Fruit fly (Drosophila melanogaster) whole organism, embryonic: Measurements from ENCODE around the gene CG5727.

ENCODE experiments used
- BEAF-32 ChIP-seq: fragments of 200-800 bp; sonication (Bioruptor generic); optimal IDR thresholded peaks from 3 replicates; lab custom pipeline; 2017; ENCODE audit warnings: missing biosample characterization, missing genetic modification characterization, mild to moderate bottlenecking, moderate library complexity, missing genetic modification reagents
- Bgb ChIP-seq: fragments of 200-800 bp; sonication (Bioruptor generic); IDR thresholded peaks from 2 replicates; pipeline ENCODE4 v1.3.6; 2022; ENCODE audit warnings: missing biosample characterization, missing genetic modification characterization; ENCODE audit not compliant: partially characterized antibody
- CG10321 ChIP-seq: fragments of 200-800 bp; sonication (Bioruptor generic); IDR thresholded peaks from 2 replicates; pipeline ENCODE4 v1.3.6; 2022; ENCODE audit warnings: missing biosample characterization, missing genetic modification characterization
- CG12659 ChIP-seq: fragments of 200-800 bp; sonication (Bioruptor generic); optimal IDR thresholded peaks from 3 replicates; lab custom pipeline; 2017; ENCODE audit warnings: mild to moderate bottlenecking, missing biosample characterization, missing genetic modification reagents, missing genetic modification characterization
- CG13287 ChIP-seq: fragments of 200-800 bp; sonication (Bioruptor generic); IDR thresholded peaks from 2 replicates; pipeline ENCODE4 v1.3.6; 2022; ENCODE audit warnings: missing biosample characterization, missing genetic modification characterization; ENCODE audit not compliant: partially characterized antibody
- CG14710 ChIP-seq: fragments of 200-800 bp; sonication (Bioruptor generic); optimal IDR thresholded peaks from 3 replicates; lab custom pipeline; 2019; ENCODE audit warnings: missing biosample characterization, mild to moderate bottlenecking, missing genetic modification characterization, moderate library complexity
- CG16813 ChIP-seq: fragments of 200-800 bp; sonication (Bioruptor generic); IDR thresholded peaks from 3 replicates; pipeline ENCODE4 v1.3.6; 2022; ENCODE audit warnings: missing biosample characterization, missing genetic modification characterization; ENCODE audit not compliant: partially characterized antibody
- CG2116 ChIP-seq: fragments of 200-800 bp; sonication (Bioruptor generic); optimal IDR thresholded peaks from 3 replicates; lab custom pipeline; 2018; ENCODE audit warnings: missing biosample characterization, mild to moderate bottlenecking, missing genetic modification characterization
- CG2120 ChIP-seq: fragments of 200-800 bp; sonication (Bioruptor generic); optimal IDR thresholded peaks from 3 replicates; lab custom pipeline; 2016; ENCODE audit warnings: missing biosample characterization, missing genetic modification characterization
- CG2875 ChIP-seq: fragments of 200-800 bp; sonication (Bioruptor generic); optimal IDR thresholded peaks from 2 replicates; lab custom pipeline; 2017; ENCODE audit warnings: missing biosample characterization, mild to moderate bottlenecking, missing genetic modification characterization, missing genetic modification reagents
- CG30020 ChIP-seq: fragments of 200-800 bp; optimal IDR thresholded peaks from 2 replicates; lab custom pipeline; 2019; ENCODE audit warnings: missing biosample characterization, mild to moderate bottlenecking, missing genetic modification characterization, moderate library complexity
- CG32767 ChIP-seq: fragments of 200-800 bp; sonication (Bioruptor generic); IDR thresholded peaks from 2 replicates; pipeline ENCODE4 v1.3.6; 2022; ENCODE audit warnings: missing biosample characterization, missing genetic modification characterization
- CG33213 ChIP-seq: fragments of 200-800 bp; sonication (Bioruptor generic); optimal IDR thresholded peaks from 3 replicates; lab custom pipeline; 2016; ENCODE audit warnings: missing biosample characterization, missing genetic modification characterization
- CG34224 ChIP-seq: fragments of 200-800 bp; sonication (Bioruptor generic); IDR thresholded peaks from 3 replicates; pipeline ENCODE4 v1.3.6; 2022; ENCODE audit warnings: missing biosample characterization, missing genetic modification characterization; ENCODE audit not compliant: partially characterized antibody
- CG4617 ChIP-seq: fragments of 200-800 bp; sonication (Bioruptor generic); optimal IDR thresholded peaks from 3 replicates; lab custom pipeline; 2016; ENCODE audit warnings: missing biosample characterization, missing genetic modification characterization, borderline replicate concordance
- CG6791 ChIP-seq: fragments of 200-800 bp; sonication (Bioruptor generic); IDR thresholded peaks from 3 replicates; pipeline ENCODE4 v1.3.6; 2022; ENCODE audit warnings: missing biosample characterization, missing genetic modification characterization; ENCODE audit not compliant: partially characterized antibody
- CG8924 ChIP-seq: fragments of 200-800 bp; optimal IDR thresholded peaks from 3 replicates; lab custom pipeline; 2019; ENCODE audit warnings: missing biosample characterization, mild to moderate bottlenecking, missing genetic modification characterization, moderate library complexity
- CHES-1-like ChIP-seq: fragments of 200-800 bp; sonication (Bioruptor generic); optimal IDR thresholded peaks from 2 replicates; lab custom pipeline; 2016; ENCODE audit warnings: missing biosample characterization, missing genetic modification characterization
- Dip2 ChIP-seq: fragments of 200-800 bp; sonication (Bioruptor generic); IDR thresholded peaks from 2 replicates; pipeline ENCODE4 v1.3.6; 2022; ENCODE audit warnings: missing biosample characterization, missing genetic modification characterization
- Dll ChIP-seq: fragments of 200-800 bp; sonication (Bioruptor generic); IDR thresholded peaks from 4 replicates; pipeline ENCODE4 v1.3.6; 2022; ENCODE audit warnings: missing biosample characterization, missing genetic modification characterization; ENCODE audit not compliant: partially characterized antibody
- Doc3 ChIP-seq: fragments of 200-800 bp; sonication (Bioruptor generic); IDR thresholded peaks from 3 replicates; pipeline ENCODE4 v1.3.6; 2022; ENCODE audit warnings: missing biosample characterization, missing genetic modification characterization; ENCODE audit not compliant: partially characterized antibody
- Dp ChIP-seq: fragments of 200-800 bp; sonication (Bioruptor generic); optimal IDR thresholded peaks from 2 replicates; lab custom pipeline; 2018; ENCODE audit warnings: missing biosample characterization, mild to moderate bottlenecking, missing genetic modification characterization, moderate library complexity
- Dref ChIP-seq: fragments of 200-800 bp; sonication (Bioruptor generic); IDR thresholded peaks from 2 replicates; pipeline ENCODE4 v1.3.6; 2022; ENCODE audit warnings: missing biosample characterization, missing genetic modification characterization
- MBD-R2 ChIP-seq: fragments of 200-800 bp; sonication (Bioruptor generic); IDR thresholded peaks from 2 replicates; pipeline ENCODE4 v1.3.6; 2022; ENCODE audit warnings: missing biosample characterization, missing genetic modification characterization
- Max ChIP-seq: fragments of 200-800 bp; sonication (Bioruptor generic); optimal IDR thresholded peaks from 2 replicates; lab custom pipeline; 2016; ENCODE audit warnings: missing biosample characterization, mild to moderate bottlenecking, missing genetic modification characterization
- Myb ChIP-seq: fragments of 200-800 bp; sonication (Bioruptor generic); optimal IDR thresholded peaks from 2 replicates; lab custom pipeline; 2016; ENCODE audit warnings: missing biosample characterization, missing genetic modification characterization
- Pdp1 ChIP-seq, 2 experiments: fragments of 200-800 bp; sonication (Bioruptor generic); optimal IDR thresholded peaks; 3 replicates each; lab custom pipeline; 2016; ENCODE audit warnings: missing biosample characterization in 2 of 2, missing genetic modification characterization in 2 of 2, mild to moderate bottlenecking in 1 of 2, moderate library complexity in 1 of 2
- Scr ChIP-seq: fragments of 200-800 bp; sonication (Bioruptor generic); IDR thresholded peaks from 2 replicates; pipeline ENCODE4 v1.3.6; 2022; ENCODE audit warnings: missing biosample characterization, missing genetic modification characterization; ENCODE audit not compliant: partially characterized antibody
- Sin3A ChIP-seq: fragments of >200 bp; optimal IDR thresholded peaks from 2 replicates; lab custom pipeline; 2018
- Spps ChIP-seq: fragments of 200-800 bp; sonication (Bioruptor generic); optimal IDR thresholded peaks from 2 replicates; lab custom pipeline; 2018; ENCODE audit warnings: missing biosample characterization, mild to moderate bottlenecking, missing genetic modification characterization
- Sry-δ ChIP-seq: fragments of 200-800 bp; sonication (Bioruptor generic); optimal IDR thresholded peaks from 2 replicates; lab custom pipeline; 2016; ENCODE audit warnings: missing biosample characterization, missing genetic modification characterization
- Stat92E ChIP-seq, 3 experiments: fragments of >200 bp in 2 of 3; fragments of 200-800 bp in 1 of 3; sonication (Bioruptor generic) in 1 of 3; optimal IDR thresholded peaks; 2 replicates each; lab custom pipeline; 2017 to 2019; ENCODE audit warnings: missing biosample characterization in 3 of 3, missing genetic modification characterization in 3 of 3, mild to moderate bottlenecking in 1 of 3, moderate library complexity in 1 of 3
- bigmax ChIP-seq: fragments of 200-800 bp; sonication (Bioruptor generic); optimal IDR thresholded peaks from 2 replicates; lab custom pipeline; 2018; ENCODE audit warnings: missing biosample characterization, mild to moderate bottlenecking, missing genetic modification characterization
- cg ChIP-seq: fragments of 200-800 bp; sonication (Bioruptor generic); optimal IDR thresholded peaks from 3 replicates; lab custom pipeline; 2019; ENCODE audit warnings: missing biosample characterization, mild to moderate bottlenecking, missing genetic modification characterization, moderate library complexity
- chinmo ChIP-seq: fragments of 200-800 bp; sonication (Bioruptor generic); IDR thresholded peaks from 4 replicates; pipeline ENCODE4 v1.3.6; 2022; ENCODE audit warnings: missing biosample characterization, missing genetic modification characterization; ENCODE audit not compliant: partially characterized antibody
- dm ChIP-seq: fragments of 200-800 bp; sonication (Bioruptor generic); optimal IDR thresholded peaks from 3 replicates; lab custom pipeline; 2016; ENCODE audit warnings: missing biosample characterization, missing genetic modification characterization
- eve ChIP-seq, 2 experiments: fragments of >200 bp; optimal IDR thresholded peaks; 2 replicates each; lab custom pipeline; 2017; ENCODE audit warnings: missing biosample characterization in 2 of 2, missing genetic modification characterization in 2 of 2
- gro ChIP-seq: fragments of 200-800 bp; sonication (Bioruptor generic); optimal IDR thresholded peaks from 2 replicates; lab custom pipeline; 2016; ENCODE audit warnings: missing biosample characterization, missing genetic modification characterization
- lilli ChIP-seq: fragments of 200-800 bp; sonication (Bioruptor generic); optimal IDR thresholded peaks from 3 replicates; lab custom pipeline; 2016; ENCODE audit warnings: missing biosample characterization, missing genetic modification characterization
- mam ChIP-seq: fragments of 200-800 bp; sonication (Bioruptor generic); optimal IDR thresholded peaks from 3 replicates; lab custom pipeline; 2016; ENCODE audit warnings: missing biosample characterization, missing genetic modification characterization
- nerfin-1 ChIP-seq: fragments of 200-800 bp; sonication (Bioruptor generic); optimal IDR thresholded peaks from 3 replicates; lab custom pipeline; 2019; ENCODE audit warnings: missing biosample characterization, mild to moderate bottlenecking, missing genetic modification characterization, moderate library complexity
- phol ChIP-seq: fragments of 200-800 bp; sonication (Bioruptor generic); optimal IDR thresholded peaks from 3 replicates; lab custom pipeline; 2018; ENCODE audit warnings: missing biosample characterization, mild to moderate bottlenecking, missing genetic modification characterization, moderate library complexity
- pzg ChIP-seq: fragments of 200-800 bp; sonication (Bioruptor generic); optimal IDR thresholded peaks from 3 replicates; lab custom pipeline; 2018; ENCODE audit warnings: missing biosample characterization, mild to moderate bottlenecking, missing genetic modification characterization, moderate library complexity
- rib ChIP-seq: fragments of 200-800 bp; sonication (Bioruptor generic); IDR thresholded peaks from 2 replicates; pipeline ENCODE4 v1.3.6; 2022; ENCODE audit warnings: missing biosample characterization, missing genetic modification characterization
- slou ChIP-seq: fragments of 200-800 bp; sonication (Bioruptor generic); optimal IDR thresholded peaks from 3 replicates; lab custom pipeline; 2016; ENCODE audit warnings: missing biosample characterization, missing genetic modification characterization
- stc ChIP-seq: fragments of 200-800 bp; sonication (Bioruptor generic); IDR thresholded peaks from 2 replicates; pipeline ENCODE4 v1.3.6; 2022; ENCODE audit warnings: missing biosample characterization, missing genetic modification characterization
- twi ChIP-seq: fragments of 200-800 bp; optimal IDR thresholded peaks from 2 replicates; lab custom pipeline; 2019; ENCODE audit warnings: missing biosample characterization, mild to moderate bottlenecking, missing genetic modification characterization, moderate library complexity
- unc-4 ChIP-seq: fragments of 200-800 bp; sonication (Bioruptor generic); IDR thresholded peaks from 2 replicates; pipeline ENCODE4 v1.3.6; 2022; ENCODE audit warnings: missing biosample characterization, missing genetic modification characterization; ENCODE audit not compliant: partially characterized antibody
- wek ChIP-seq: fragments of 200-800 bp; sonication (Bioruptor generic); optimal IDR thresholded peaks from 3 replicates; lab custom pipeline; 2018; ENCODE audit warnings: missing biosample characterization, mild to moderate bottlenecking, missing genetic modification characterization, moderate library complexity

The CG5727 gene

DNA sequence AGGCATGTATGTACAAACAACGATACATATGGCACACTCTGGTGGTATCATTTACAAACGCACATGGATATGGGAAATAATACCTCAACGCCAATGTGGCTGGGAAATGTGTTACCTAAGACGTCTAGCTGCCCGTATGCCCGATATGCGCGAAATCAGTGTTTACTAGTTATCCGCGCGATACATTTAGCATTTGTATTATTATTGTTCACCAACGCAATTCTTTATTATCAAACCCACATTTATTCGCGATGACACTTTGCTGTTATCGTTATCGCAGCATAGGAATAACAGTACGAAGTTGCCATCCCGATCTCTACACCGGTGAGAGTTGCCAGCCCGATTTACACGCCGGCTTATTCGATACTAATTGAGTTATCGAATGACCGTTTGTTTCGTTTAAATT is 36.3 kb upstream of the CG5727 start, which contains the start of gene chico (continued):
- peak; percentile 76; the same call in 2 of the 4 replicates for TF ChIP-seq chinmo (GFP tag; lab: Robert Waterston, UW)
- TF ChIP-seq CG4617 (GFP tag; lab: Kevin White, UChicago), result peak; percentile 63
- peak; percentile 17 for TF ChIP-seq Sin3A
- no peak for TF ChIP-seq Dip2
- TF ChIP-seq twi (tag; lab: Kevin White, UChicago), result peak; percentile 19
- TF ChIP-seq Dref (GFP tag; lab: Robert Waterston, UW), result peak; percentile 98
- TF ChIP-seq CG8924 (tag; lab: Kevin White, UChicago), result peak; percentile 44
- TF ChIP-seq BEAF-32, result peak; percentile 65
- TF ChIP-seq lilli (GFP tag; lab: Kevin White, UChicago), result peak; percentile 38
- peak; percentile 71; the same call in 1 of the 2 replicates for TF ChIP-seq CG32767 (GFP tag; lab: Robert Waterston, UW)
- peak; percentile 60 for TF ChIP-seq CG13287 (GFP tag; lab: Robert Waterston, UW)
- peak in 1 of 2 experiments; percentile 76 for TF ChIP-seq eve (GFP tag; optimal IDR thresholded peaks at IDR 0.05; lab: Kevin White, UChicago)
- peak; percentile 93 for TF ChIP-seq Sry-δ
- TF ChIP-seq CG10321 (GFP tag; lab: Robert Waterston, UW), result no peak
- TF ChIP-seq CHES-1-like (GFP tag; lab: Kevin White, UChicago), result peak; percentile 18
- peak; percentile 68 for TF ChIP-seq CG2116 (GFP tag; lab: Kevin White, UChicago)
- no peak for TF ChIP-seq mam (GFP tag; lab: Kevin White, UChicago)
- TF ChIP-seq CG2120 (GFP tag; lab: Kevin White, UChicago), result peak; percentile 23
- TF ChIP-seq CG30020 (tag; lab: Kevin White, UChicago), result peak; percentile 91
- TF ChIP-seq CG33213 (GFP tag; lab: Kevin White, UChicago), result peak; percentile 48
- peak; percentile 77 for TF ChIP-seq Bgb (GFP tag; lab: Robert Waterston, UW)
- peak; percentile 48 for TF ChIP-seq dm
- TF ChIP-seq Max (GFP tag; lab: Kevin White, UChicago), result peak; percentile 23
- TF ChIP-seq CG6791 (GFP tag; lab: Robert Waterston, UW), result peak; percentile 89
- TF ChIP-seq Pdp1 (GFP tag; optimal IDR thresholded peaks at IDR 0.05; lab: Kevin White, UChicago), result peak in 1 of 2 experiments; percentile 72
- peak; percentile 47 for TF ChIP-seq gro
- TF ChIP-seq CG34224 (GFP tag; lab: Robert Waterston, UW), result peak; percentile 56
- TF ChIP-seq unc-4 (GFP tag; lab: Robert Waterston, UW), result peak; percentile 62
- peak; percentile 73 for TF ChIP-seq Dp (GFP tag; lab: Kevin White, UChicago)
- peak; percentile 13 for TF ChIP-seq bigmax
- TF ChIP-seq Spps (tag; lab: Kevin White, UChicago), result peak; percentile 0
- TF ChIP-seq Stat92E (GFP tag; optimal IDR thresholded peaks at IDR 0.05; lab: Kevin White, UChicago), result peak in 1 of 3 experiments; percentile 17
- TF ChIP-seq nerfin-1 (tag; lab: Kevin White, UChicago), result peak; percentile 93
- peak; percentile 77 for TF ChIP-seq CG12659
- TF ChIP-seq stc (GFP tag; lab: Robert Waterston, UW), result no peak
- peak; percentile 4 for TF ChIP-seq wek (GFP tag; lab: Kevin White, UChicago)
- peak; percentile 97 for TF ChIP-seq pzg
- TF ChIP-seq MBD-R2 (GFP tag; lab: Robert Waterston, UW), result peak; percentile 56
- peak; percentile 15 for TF ChIP-seq cg
- peak; percentile 90 for TF ChIP-seq Myb
- TF ChIP-seq slou (GFP tag; lab: Kevin White, UChicago), result no peak
- TF ChIP-seq CG16813 (GFP tag; lab: Robert Waterston, UW), result peak; percentile 53
- peak; percentile 43 for TF ChIP-seq phol (tag; lab: Kevin White, UChicago)
- TF ChIP-seq Dll (GFP tag; lab: Robert Waterston, UW), result peak; percentile 58; the same call in 2 of the 4 replicates
- no peak for TF ChIP-seq CG2875 (GFP tag; lab: Kevin White, UChicago)
- TF ChIP-seq rib (GFP tag; lab: Robert Waterston, UW), result no peak
- peak; percentile 50; the same call in 1 of the 3 replicates for TF ChIP-seq Doc3 (GFP tag; lab: Robert Waterston, UW)
- TF ChIP-seq Scr (GFP tag; lab: Robert Waterston, UW), result peak; percentile 63
- TF ChIP-seq CG14710 (tag; lab: Kevin White, UChicago), result peak; percentile 67
